Fruit fly (Drosophila melanogaster): ENCODE data around the gene Cat.
A peak's percentile ranks its signal among the peaks of the same experiment; 100 is the strongest.

dm6 chr3L:18822450-18823220, at the start of gene Cat:
- TF ChIP-seq CG4496 (GFP tag; IDR thresholded peaks at IDR 0.05) (peak; percentile 99), CG10348 (GFP tag; IDR thresholded peaks at IDR 0.05) (peak; percentile 26; the same call in 1 of the 2 replicates), EcR (GFP tag; optimal IDR thresholded peaks at IDR 0.05) (peak; percentile 97), Snoo (tag; optimal IDR thresholded peaks at IDR 0.05) (peak; percentile 99), Pif1A (GFP tag; optimal IDR thresholded peaks at IDR 0.05) (peak; percentile 99), Pif1B (GFP tag; optimal IDR thresholded peaks at IDR 0.05) (peak; percentile 99), Ets98B (GFP tag; IDR thresholded peaks at IDR 0.05) (peak; percentile 99), gl (tag; optimal IDR thresholded peaks at IDR 0.05) (peak; percentile 100), CG32121 (GFP tag; IDR thresholded peaks at IDR 0.05) (peak; percentile 99), D1 (tag; optimal IDR thresholded peaks at IDR 0.05) (peak; percentile 96)
